Worm (Caenorhabditis elegans): Measurements from ENCODE around the gene srh-159.

ce11 chrV:17232403-17232802, 50.3 kb downstream of the srh-159 start:
- TF ChIP-seq aptf-2 (GFP tag; conservative IDR thresholded peaks at IDR 0.05) (no peak), dpl-1 (GFP tag; optimal IDR thresholded peaks at IDR 0.05) (no peak), F33H1.4 (GFP tag; IDR thresholded peaks at IDR 0.05) (no peak), bed-2 (GFP tag; IDR thresholded peaks at IDR 0.05) (no peak), ets-4 (GFP tag; optimal IDR thresholded peaks at IDR 0.05) (no peak), unc-130 (GFP tag; optimal IDR thresholded peaks at IDR 0.05) (no peak), pha-4 (tag; optimal IDR thresholded peaks at IDR 0.05) (no peak), somi-1 (GFP tag; optimal IDR thresholded peaks at IDR 0.05) (no peak), lsl-1 (GFP tag; optimal IDR thresholded peaks at IDR 0.05) (no peak), mes-4 (tag; optimal IDR thresholded peaks at IDR 0.05) (no peak), hmg-1.2 (GFP tag; IDR thresholded peaks at IDR 0.05) (no peak)

All from whole organism, young adult.